Worm (Caenorhabditis elegans) whole organism, dauer: ENCODE data around the gene mut-14.
"Not testable (repeated sequence)": the region's sequence is repeated elsewhere in the genome, so short reads cannot be mapped to it uniquely, and the experiment has no call there.

Experiments used
- unc-62 ChIP-seq: sonication (generic microtip); optimal IDR thresholded peaks from 2 replicates; lab custom pipeline; 2017; ENCODE audit warnings: missing biosample characterization, missing genetic modification reagents, missing genetic modification characterization

Gene mut-14

DNA sequence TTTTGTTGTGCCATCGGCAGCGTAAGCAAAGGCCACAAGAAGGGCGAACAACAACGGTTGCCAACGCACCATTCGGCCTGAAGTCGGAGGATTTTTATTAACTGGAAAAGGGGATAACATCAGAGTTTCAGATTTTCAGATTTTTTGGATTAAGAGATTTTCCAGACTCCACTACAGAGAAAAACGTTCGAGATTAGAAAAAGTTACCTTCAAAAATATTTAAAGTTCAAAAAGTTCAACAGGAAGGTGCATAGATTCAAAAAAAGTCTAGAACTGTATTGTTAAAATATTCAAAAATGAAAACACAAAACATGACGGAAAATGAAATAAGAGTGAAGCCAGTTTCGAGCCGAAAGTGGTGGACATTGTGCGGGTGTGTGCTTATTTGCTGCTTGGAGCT lies 15.5 kb upstream of the mut-14 start, which contains the start of gene pqn-13:
Gene pqn-13 (minus strand): TSS at position 101 of the 400 bp plus-strand sequence.
- TF ChIP-seq unc-62 (GFP tag; lab: Kevin White, UChicago) = no peak

DNA sequence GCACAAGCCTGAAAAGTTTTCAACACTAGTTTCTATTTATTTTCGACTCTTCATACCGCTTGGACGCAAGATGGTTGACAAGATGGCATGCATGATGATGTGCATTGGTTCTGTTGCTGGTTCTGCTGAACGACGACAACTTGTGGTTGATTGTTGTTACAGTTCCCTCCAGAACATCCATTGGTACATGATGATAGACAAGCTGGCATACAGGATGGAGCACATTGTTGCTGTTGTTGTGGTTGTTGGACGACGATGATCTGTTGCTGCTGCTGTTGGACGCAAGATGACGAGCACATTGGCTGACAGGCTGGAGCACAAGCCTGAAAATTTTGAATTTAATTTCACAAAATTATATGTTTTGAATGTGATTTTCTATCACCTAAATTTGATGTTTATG lies 11.8 kb upstream of the mut-14 start:
- TF ChIP-seq unc-62 (GFP tag; lab: Kevin White, UChicago) = no peak

DNA sequence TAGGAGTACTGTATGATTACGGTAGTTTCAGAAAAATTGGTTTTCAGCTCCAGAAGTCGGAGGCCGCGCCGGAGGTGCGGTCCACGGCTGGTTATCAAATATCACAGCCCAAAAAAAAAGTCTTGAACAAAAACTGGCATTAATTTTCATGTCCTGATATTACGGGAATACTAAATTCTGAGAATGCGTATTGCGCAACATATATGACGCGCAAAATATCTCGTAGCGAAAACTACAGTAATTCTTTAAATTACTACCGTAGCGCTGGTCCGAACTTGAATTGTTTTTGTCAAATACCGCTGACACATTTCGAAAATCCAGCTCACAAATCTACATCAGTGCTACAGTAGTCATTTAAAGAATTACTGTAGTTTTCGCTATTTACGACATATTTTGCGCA lies 8.5 kb upstream of the mut-14 start:
- TF ChIP-seq unc-62 (GFP tag; lab: Kevin White, UChicago) = no peak

DNA sequence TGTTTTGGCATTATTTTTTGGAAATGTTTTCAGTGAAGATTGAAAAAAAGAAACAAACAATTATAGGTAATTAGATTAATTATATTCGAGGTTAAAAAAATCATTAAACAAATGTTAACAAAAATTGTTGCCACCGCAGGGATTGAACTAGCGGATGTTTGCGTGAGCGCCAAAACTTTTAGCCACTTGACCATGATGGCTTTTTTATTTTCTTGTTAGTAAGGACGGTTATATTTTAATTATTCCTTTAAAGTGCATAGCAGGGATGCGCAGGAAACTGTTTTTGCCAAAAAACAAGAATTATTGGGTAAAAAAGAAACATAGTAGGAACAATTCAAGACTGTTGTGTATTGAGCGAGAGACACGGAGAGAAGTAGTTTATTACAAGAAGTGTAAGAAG lies 6.8 kb upstream of the mut-14 start:
- no peak for TF ChIP-seq unc-62 (GFP tag; lab: Kevin White, UChicago)

DNA sequence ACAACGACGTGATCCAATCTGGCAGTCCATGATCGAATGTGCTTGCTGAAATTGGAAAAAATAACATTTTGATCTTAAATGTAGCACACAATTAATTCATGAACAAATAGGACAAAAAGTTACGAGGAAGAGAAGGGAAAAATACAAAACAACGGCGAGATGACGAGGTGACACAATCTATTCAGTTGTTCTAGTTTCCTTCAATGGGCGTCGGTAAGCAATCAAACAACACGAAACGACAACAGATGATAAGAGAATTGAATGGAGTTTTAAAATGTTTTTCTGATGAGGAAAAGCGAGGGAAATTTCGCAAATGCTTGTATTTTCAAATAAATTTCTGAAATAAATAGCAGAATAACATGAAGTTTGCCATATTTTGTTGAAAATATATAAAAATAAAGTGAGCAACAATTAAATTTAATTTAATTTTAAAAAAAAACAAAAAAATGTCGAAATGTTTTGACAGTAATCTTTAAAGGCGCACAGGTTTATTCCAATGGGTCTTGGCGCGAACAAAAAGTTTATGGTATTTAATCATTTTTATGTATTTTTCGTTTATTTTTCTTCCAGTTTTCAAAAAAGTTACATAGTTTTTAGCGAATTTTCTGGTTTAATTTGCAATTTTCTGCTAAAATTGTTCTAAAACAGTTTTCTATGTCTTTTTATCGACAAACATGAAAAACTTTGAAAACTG lies 5.7 kb upstream of the mut-14 start, which contains the start of gene C14C11.7:
Gene C14C11.7 (minus strand): TSS at position 51 of the 694 bp plus-strand sequence.
- no peak for TF ChIP-seq unc-62 (GFP tag; lab: Kevin White, UChicago)

DNA sequence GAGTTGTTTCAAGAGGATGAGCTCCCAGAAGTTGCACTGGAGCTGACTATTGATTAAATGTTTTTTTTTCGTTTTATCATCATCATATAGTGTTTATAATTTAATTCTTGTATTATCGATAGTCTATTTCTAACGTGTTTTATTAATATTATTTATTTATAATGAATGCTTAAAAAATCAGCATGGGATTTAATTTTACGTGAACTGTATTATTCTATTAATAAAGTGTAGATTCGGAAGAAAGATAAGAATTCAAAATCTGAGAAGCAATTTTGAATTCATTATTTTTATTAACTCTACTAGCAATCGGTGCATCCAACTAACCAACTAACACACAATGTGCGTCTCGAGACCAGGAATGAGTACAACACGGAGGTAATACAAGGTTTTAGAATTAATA lies 2.8 kb upstream of the mut-14 start, which contains the start of gene C14C11.1:
Gene C14C11.1 (plus strand): TSS at position 301 of the 400 bp plus-strand sequence.
- TF ChIP-seq unc-62 (GFP tag; lab: Kevin White, UChicago) = not testable (repeated sequence)

DNA sequence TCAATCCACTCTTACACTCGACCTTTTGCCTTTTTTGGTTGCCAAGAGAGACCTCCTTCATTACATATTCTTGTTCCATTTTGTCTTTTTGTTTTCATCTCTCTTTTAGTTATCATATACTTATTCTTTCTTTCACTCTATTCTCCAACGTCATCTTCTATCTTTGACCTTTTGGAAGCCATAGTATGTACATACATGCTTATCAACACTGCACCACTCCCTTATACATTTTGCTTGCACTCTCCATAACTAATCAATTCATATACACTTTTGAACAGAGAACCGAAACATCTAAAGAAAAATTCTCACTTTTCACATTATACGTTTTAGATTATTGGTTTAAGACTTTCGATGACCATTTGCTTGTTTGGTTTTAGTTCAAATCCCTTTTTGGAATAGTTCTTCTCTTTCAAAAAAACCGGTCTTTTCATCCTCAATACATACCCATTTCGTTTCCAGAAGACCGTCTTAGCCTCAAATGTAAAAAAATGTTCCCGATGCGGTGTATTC lies 6.5 kb downstream of the mut-14 start, which contains the start of gene hex-2:
Gene hex-2 (plus strand): TSS at position 460 of the 510 bp plus-strand sequence.
- no peak for TF ChIP-seq unc-62 (GFP tag; lab: Kevin White, UChicago)

DNA sequence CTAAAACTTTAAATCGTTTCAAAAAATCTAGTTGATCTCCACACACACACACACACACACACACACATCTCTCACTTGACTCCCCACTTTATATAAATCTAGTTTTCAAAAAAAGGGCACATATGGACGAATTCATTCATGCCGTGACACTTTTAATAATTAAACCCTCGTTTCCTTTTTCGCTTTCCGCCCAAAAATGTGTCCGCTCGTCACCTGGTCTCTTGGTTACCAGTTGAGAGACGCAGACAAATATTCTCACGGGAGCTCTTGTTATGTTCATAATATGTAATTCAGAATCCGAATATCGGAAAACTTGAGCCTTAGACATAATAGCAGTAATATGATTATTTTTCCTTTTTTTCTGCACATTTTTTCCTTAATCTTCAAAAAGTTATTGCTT lies 8.6 kb downstream of the mut-14 start:
- no peak for TF ChIP-seq unc-62 (GFP tag; lab: Kevin White, UChicago)

DNA sequence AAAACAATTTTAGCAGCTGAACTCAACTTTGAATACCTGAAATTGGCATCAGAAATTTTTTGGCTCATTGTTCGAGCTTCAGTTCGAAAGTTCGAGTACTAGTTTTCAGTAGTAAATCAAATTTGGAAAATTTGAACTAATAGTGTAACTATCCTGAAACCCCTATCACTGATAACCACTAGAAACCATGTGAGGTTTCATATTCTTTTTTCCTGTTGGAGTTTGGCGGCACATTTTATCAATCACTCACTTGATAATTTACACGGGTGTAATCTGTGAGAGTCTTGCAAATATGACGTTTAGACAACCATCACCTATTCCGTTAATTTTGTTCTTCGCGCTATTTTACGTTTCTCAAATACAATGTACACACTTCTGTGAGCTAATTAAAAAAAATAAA lies 13.1 kb downstream of the mut-14 start, which contains the start of gene C14C11.4:
Gene C14C11.4 (plus strand): TSS at position 252 of the 400 bp plus-strand sequence.
- no peak for TF ChIP-seq unc-62 (GFP tag; lab: Kevin White, UChicago)

DNA sequence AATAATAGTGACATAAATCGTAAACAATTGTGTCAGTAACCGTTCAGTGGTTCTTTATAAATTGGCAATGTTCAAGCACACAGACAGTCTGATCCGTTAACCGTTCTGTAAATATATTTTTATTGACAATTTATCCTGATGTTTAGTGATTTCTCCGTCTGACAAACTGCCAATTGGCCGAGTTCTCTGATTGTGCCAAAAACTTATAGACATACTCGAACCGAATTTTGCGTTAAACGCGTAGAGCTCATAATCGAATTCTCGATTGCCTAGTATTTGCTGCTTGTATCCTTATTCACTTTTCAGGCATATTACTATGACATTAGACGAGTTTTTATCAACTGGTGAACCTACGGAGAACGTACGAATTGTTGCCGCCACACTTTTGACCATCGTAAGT lies 16.3 kb downstream of the mut-14 start, which contains the start of gene srx-117:
Gene srx-117 (plus strand): TSS at position 301 of the 400 bp plus-strand sequence.
- TF ChIP-seq unc-62 (GFP tag; lab: Kevin White, UChicago) = no peak

DNA sequence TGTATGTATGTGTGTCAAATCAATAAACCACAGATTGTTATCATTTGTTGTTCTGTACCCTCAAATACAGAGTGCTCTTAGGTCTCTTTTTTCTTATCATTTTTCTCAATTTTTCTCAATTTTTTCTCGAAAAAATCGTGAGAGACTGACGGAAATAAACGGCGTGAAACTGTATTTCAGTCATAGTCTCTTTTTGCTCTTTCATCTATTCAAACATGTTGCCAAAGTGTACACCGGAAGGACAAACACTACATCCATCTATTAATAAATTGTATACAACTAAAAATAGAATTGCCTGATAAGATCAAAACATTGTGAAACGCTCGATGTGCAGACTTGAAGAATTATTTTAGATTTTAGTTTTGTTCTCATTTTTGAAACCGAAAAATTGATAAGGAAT lies 26.1 kb downstream of the mut-14 start:
- TF ChIP-seq unc-62 (GFP tag; lab: Kevin White, UChicago) = no peak

DNA sequence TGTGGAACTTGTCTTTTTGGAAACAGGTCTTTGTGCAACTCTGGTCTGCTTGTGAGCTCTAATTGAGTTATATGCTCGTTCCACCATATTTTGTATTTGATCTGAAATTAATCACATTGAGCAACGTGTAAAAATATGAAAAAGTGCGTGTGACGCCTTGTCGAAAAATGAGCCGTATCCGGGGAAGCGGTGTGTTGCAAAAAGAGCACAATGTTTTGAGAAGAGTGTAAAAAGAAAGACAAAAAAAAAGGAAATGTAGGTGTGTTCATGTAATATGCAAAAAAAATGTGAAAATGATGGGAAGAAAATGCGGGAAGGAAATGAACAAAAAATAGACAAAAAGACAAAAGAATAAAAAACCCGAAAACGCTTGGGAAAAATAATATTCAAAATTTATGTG lies 29.7 kb downstream of the mut-14 start, which contains the start of gene acy-4:
Gene acy-4 (minus strand): TSS at position 101 of the 400 bp plus-strand sequence.
- TF ChIP-seq unc-62 (GFP tag; lab: Kevin White, UChicago) = no peak

DNA sequence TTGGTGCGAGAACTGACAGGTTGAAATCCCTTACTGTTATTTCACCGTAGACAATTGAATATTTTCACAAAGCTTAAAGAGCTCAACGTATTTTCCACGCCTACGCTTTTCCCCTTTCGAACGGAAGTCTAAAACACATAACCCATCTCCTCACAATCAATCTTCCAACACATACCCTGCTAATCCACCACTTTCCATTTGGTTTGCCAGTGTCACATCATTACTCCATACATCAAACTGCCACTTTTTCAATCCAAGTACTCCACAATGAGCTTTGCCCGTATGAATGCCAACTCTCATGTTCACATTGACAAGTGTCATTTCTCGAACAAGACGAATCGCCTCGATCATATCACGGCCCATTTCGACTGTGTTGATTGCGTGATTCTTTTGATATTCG lies 32.5 kb downstream of the mut-14 start:
- TF ChIP-seq unc-62 (GFP tag; lab: Kevin White, UChicago) = no peak

DNA sequence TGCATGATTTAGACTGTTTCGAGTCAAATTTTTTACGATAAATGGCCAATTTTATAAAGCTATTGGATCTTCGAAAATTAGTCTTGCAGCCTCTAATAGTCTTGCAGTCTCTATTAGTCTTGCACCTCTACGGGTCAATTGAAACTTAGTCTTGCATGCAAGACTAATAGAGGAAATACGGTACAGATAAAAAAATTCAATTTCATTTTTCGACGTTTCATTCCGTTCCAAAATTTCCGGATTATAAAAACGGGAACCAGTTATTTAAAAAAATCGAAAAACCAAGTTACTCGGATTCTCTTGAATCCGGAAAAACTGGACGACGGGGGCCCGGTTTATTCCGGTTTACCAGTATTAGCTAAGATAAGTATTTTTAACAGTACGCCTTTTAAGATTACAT lies 39.1 kb downstream of the mut-14 start, which contains the start of gene M03E7.1:
Gene M03E7.1 (plus strand): TSS at position 301 of the 400 bp plus-strand sequence.
- no peak for TF ChIP-seq unc-62 (GFP tag; lab: Kevin White, UChicago)

DNA sequence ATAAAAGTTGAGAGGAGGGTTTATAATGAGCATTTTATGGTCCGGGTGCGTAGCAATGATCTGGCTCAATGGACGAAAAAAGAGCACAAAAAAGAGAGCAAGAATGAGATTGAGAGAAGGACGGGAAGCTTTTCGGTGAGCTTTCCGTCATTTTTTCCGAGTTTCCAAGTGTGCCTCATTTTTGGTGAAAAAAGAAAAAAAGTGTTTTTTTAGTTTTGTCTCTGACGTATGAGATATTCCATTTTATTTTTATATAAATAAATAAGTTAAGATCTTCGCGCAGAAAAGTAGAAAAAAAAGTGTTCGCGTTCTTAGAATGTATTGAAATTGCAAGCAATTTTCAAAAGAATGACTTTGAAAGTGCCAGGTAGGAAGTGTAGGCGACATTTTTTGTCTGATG lies 40.5 kb downstream of the mut-14 start, which contains the start of gene memb-2:
Gene memb-2 (minus strand): TSS at position 101 of the 400 bp plus-strand sequence.
- TF ChIP-seq unc-62 (GFP tag; lab: Kevin White, UChicago) = no peak

DNA sequence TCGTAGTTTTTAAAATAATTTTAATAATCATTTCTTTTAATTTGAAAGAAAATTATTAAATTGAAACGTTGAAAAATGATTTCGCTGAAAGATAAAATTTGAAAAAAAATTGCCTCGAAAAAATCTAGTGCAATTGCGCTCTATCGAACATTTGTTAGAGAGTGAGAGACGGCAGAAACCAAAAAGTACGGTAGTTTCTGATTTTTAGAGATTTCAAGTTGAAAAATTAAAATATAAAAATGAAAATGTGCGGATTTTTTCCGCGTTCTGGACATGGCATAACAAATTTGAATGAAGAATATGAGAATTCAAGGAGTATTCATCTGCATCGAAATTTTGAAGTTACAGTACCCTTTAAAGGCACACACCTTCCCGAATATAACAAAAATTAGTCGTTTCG lies 41.1 kb downstream of the mut-14 start:
- no peak for TF ChIP-seq unc-62 (GFP tag; lab: Kevin White, UChicago)
